Worm (Caenorhabditis elegans) whole organism, L4 larva: ENCODE data around the gene srx-21.
A peak's percentile ranks its signal among the peaks of the same experiment; 100 is the strongest.

ENCODE experiments used
- F10B5.3 ChIP-seq: sonication (generic microtip); optimal IDR thresholded peaks from 2 replicates; lab custom pipeline; 2016; ENCODE audit warnings: mild to moderate bottlenecking, missing genetic modification characterization, missing compliant biosample characterization
- F37D6.2 ChIP-seq: sonication (generic microtip); optimal IDR thresholded peaks from 2 replicates; lab custom pipeline; 2016; ENCODE audit warnings: mild to moderate bottlenecking, missing genetic modification characterization, missing compliant biosample characterization
- R02D3.7 ChIP-seq: fragments of 150-350 bp; sonication (generic microtip); optimal IDR thresholded peaks from 3 replicates; lab custom pipeline; 2014; ENCODE audit warnings: missing biosample characterization, missing genetic modification characterization
- T20F7.1 ChIP-seq: fragments of 200-800 bp; sonication (Bioruptor generic); optimal IDR thresholded peaks from 2 replicates; lab custom pipeline; 2018; ENCODE audit warnings: mild to moderate bottlenecking, missing genetic modification characterization, missing compliant biosample characterization
- T26A8.4 ChIP-seq: fragments of 200-800 bp; sonication (Bioruptor generic); IDR thresholded peaks from 2 replicates; pipeline ENCODE4 v1.3.6; 2022; ENCODE audit warnings: missing genetic modification characterization, missing compliant biosample characterization
- Y48G9A.11 ChIP-seq: fragments of 200-800 bp; sonication (Bioruptor generic); IDR thresholded peaks from 2 replicates; pipeline ENCODE4 v1.3.6; 2022; ENCODE audit warnings: missing genetic modification reagents, missing genetic modification characterization, missing compliant biosample characterization
- Y75B8A.6 ChIP-seq: fragments of 200-800 bp; sonication (Bioruptor generic); IDR thresholded peaks from 2 replicates; pipeline ENCODE4 v1.3.6; 2022; ENCODE audit warnings: missing genetic modification reagents, missing genetic modification characterization, missing compliant biosample characterization
- aly-2 ChIP-seq: sonication (generic microtip); optimal IDR thresholded peaks from 2 replicates; lab custom pipeline; 2018; ENCODE audit warnings: missing biosample characterization, missing genetic modification characterization
- attf-4 ChIP-seq: sonication (generic microtip); optimal IDR thresholded peaks from 3 replicates; lab custom pipeline; 2017; ENCODE audit warnings: missing biosample characterization, missing genetic modification characterization
- ceh-62 ChIP-seq: sonication (generic microtip); optimal IDR thresholded peaks from 2 replicates; lab custom pipeline; 2017; ENCODE audit warnings: missing biosample characterization, missing genetic modification characterization
- ceh-82 ChIP-seq: sonication (generic microtip); optimal IDR thresholded peaks from 2 replicates; lab custom pipeline; 2017; ENCODE audit warnings: missing biosample characterization, missing genetic modification characterization
- ces-1 ChIP-seq: fragments of 150-350 bp; sonication (generic microtip); optimal IDR thresholded peaks from 4 replicates; lab custom pipeline; 2014; ENCODE audit warnings: missing biosample characterization, missing genetic modification reagents, missing genetic modification characterization
- dmd-8 ChIP-seq: fragments of 200-800 bp; sonication (Bioruptor generic); IDR thresholded peaks from 2 replicates; pipeline ENCODE4 v1.3.6; 2022; ENCODE audit warnings: missing genetic modification characterization, missing compliant biosample characterization
- duxl-1 ChIP-seq: sonication (generic microtip); optimal IDR thresholded peaks from 2 replicates; lab custom pipeline; 2016; ENCODE audit warnings: mild to moderate bottlenecking, missing genetic modification characterization, moderate library complexity, missing compliant biosample characterization; ENCODE audit not compliant: poor library complexity
- egl-27 ChIP-seq: sonication (generic microtip); optimal IDR thresholded peaks from 3 replicates; lab custom pipeline; 2017; ENCODE audit warnings: missing biosample characterization, missing genetic modification reagents, missing genetic modification characterization
- hif-1 ChIP-seq, 2 experiments: sonication (generic microtip); optimal IDR thresholded peaks; 2 replicates each; lab custom pipeline; 2016 to 2017; ENCODE audit warnings: missing compliant biosample characterization in 2 of 2, missing genetic modification characterization in 2 of 2, missing genetic modification reagents in 2 of 2, missing genotype in 2 of 2, mild to moderate bottlenecking in 1 of 2
- hlh-11 ChIP-seq: fragments of 200-800 bp; sonication (Bioruptor generic); optimal IDR thresholded peaks from 2 replicates; lab custom pipeline; 2018; ENCODE audit warnings: mild to moderate bottlenecking, missing genetic modification characterization, missing compliant biosample characterization
- lim-7 ChIP-seq: fragments of 200-800 bp; sonication (Bioruptor generic); IDR thresholded peaks from 2 replicates; pipeline ENCODE4 v1.3.6; 2022; ENCODE audit warnings: missing genetic modification characterization, missing compliant biosample characterization
- lin-38 ChIP-seq: fragments of 200-800 bp; sonication (Bioruptor generic); IDR thresholded peaks from 2 replicates; pipeline ENCODE4 v1.3.6; 2022; ENCODE audit warnings: missing genetic modification reagents, missing genetic modification characterization, missing compliant biosample characterization
- lir-3 ChIP-seq: sonication (generic microtip); optimal IDR thresholded peaks from 2 replicates; lab custom pipeline; 2016; ENCODE audit warnings: mild to moderate bottlenecking, missing genetic modification characterization, missing compliant biosample characterization
- mdl-1 ChIP-seq, 2 experiments: fragments of 150-350 bp in 1 of 2; sonication (generic microtip) in 1 of 2; optimal IDR thresholded peaks; 2 replicates each; lab custom pipeline; 2014 to 2017; ENCODE audit warnings: missing biosample characterization in 2 of 2, missing genetic modification characterization in 2 of 2
- mes-2 ChIP-seq: sonication (generic microtip); optimal IDR thresholded peaks from 2 replicates; lab custom pipeline; 2016; ENCODE audit warnings: missing genotype, mild to moderate bottlenecking, missing genetic modification characterization, missing compliant biosample characterization; ENCODE audit not compliant: poor library complexity, severe bottlenecking
- nhr-237 ChIP-seq: sonication (generic microtip); optimal IDR thresholded peaks from 2 replicates; lab custom pipeline; 2017; ENCODE audit warnings: missing biosample characterization, missing genetic modification characterization
- nhr-25 ChIP-seq: sonication (generic microtip); optimal IDR thresholded peaks from 2 replicates; lab custom pipeline; 2017; ENCODE audit warnings: missing genetic modification characterization, mild to moderate bottlenecking, missing compliant biosample characterization, antibody characterized with exemption, moderate library complexity, borderline replicate concordance; ENCODE audit not compliant: insufficient read depth
- nhr-41 ChIP-seq: fragments of 200-800 bp; sonication (Bioruptor generic); IDR thresholded peaks from 2 replicates; pipeline ENCODE4 v1.3.6; 2022; ENCODE audit warnings: missing genetic modification reagents, missing genetic modification characterization, missing compliant biosample characterization
- nhr-48 ChIP-seq: sonication (generic microtip); optimal IDR thresholded peaks from 2 replicates; lab custom pipeline; 2016; ENCODE audit warnings: mild to moderate bottlenecking, missing genetic modification characterization, missing compliant biosample characterization
- rbr-2 ChIP-seq: sonication (generic microtip); optimal IDR thresholded peaks from 2 replicates; lab custom pipeline; 2016; ENCODE audit warnings: missing genotype, missing genetic modification characterization, missing compliant biosample characterization
- set-16 ChIP-seq: fragments of 200-800 bp; sonication (Bioruptor generic); IDR thresholded peaks from 2 replicates; pipeline ENCODE4 v1.3.6; 2022; ENCODE audit warnings: missing genetic modification reagents, missing genetic modification characterization, missing compliant biosample characterization
- skn-1 ChIP-seq: fragments of 150-350 bp; optimal IDR thresholded peaks from 2 replicates; lab custom pipeline; 2014; ENCODE audit warnings: missing biosample characterization, missing genetic modification characterization
- spr-1 ChIP-seq: sonication (generic microtip); optimal IDR thresholded peaks from 2 replicates; lab custom pipeline; 2016; ENCODE audit warnings: mild to moderate bottlenecking, missing genetic modification characterization, missing compliant biosample characterization
- tra-1 ChIP-seq: fragments of 200-800 bp; sonication (Bioruptor generic); IDR thresholded peaks from 2 replicates; pipeline ENCODE4 v1.3.6; 2022; ENCODE audit warnings: missing genetic modification reagents, missing genetic modification characterization, missing compliant biosample characterization
- unc-39 ChIP-seq: sonication (generic microtip); optimal IDR thresholded peaks from 2 replicates; lab custom pipeline; 2017; ENCODE audit warnings: missing biosample characterization, missing genetic modification characterization
- zfp-2 ChIP-seq: sonication (generic microtip); optimal IDR thresholded peaks from 2 replicates; lab custom pipeline; 2016; ENCODE audit warnings: mild to moderate bottlenecking, missing genetic modification characterization, missing compliant biosample characterization
- zfp-3 ChIP-seq: fragments of 200-800 bp; sonication (Bioruptor generic); conservative IDR thresholded peaks from 2 replicates; pipeline ENCODE4 v1.3.6; 2022; ENCODE audit warnings: missing genetic modification reagents, missing genetic modification characterization, missing compliant biosample characterization
- ztf-7 ChIP-seq: fragments of 150-350 bp; optimal IDR thresholded peaks from 2 replicates; lab custom pipeline; 2014; ENCODE audit warnings: missing biosample characterization, missing genetic modification characterization

Gene srx-21

DNA sequence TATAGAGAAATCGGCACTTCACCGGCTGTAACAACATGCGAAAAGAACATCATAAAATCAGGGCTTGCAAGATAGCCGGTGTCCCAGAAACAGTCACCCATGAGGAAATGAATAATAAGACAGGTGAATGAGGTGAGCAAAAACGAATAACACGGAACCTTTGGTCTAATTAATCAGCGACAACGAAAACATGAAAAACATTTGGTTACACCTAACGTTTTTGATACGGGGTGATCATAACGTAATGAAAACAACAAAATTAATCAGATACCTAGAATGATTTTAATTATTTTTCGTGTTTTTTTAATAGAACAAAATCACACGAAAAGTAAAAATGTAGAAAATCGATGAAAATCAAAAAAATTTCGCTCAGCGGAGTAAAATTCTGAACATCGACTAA lies 21.0 kb upstream of the srx-21 start, which contains the start of gene srh-245:
srh-245 (minus strand) TSS at position 101 of the 400 bp plus-strand sequence.
- TF ChIP-seq set-16 (GFP tag; lab: Robert Waterston, UW) = no peak
- TF ChIP-seq hif-1 (tag; optimal IDR thresholded peaks at IDR 0.05; lab: Kevin White, UChicago) = no peak
- no peak for TF ChIP-seq F37D6.2 (tag; lab: Kevin White, UChicago)
- no peak for TF ChIP-seq ceh-82 (tag; lab: Kevin White, UChicago)
- no peak for TF ChIP-seq skn-1 (tag; lab: Kevin White, UChicago)
- TF ChIP-seq hlh-11 (tag; lab: Kevin White, UChicago) = no peak
- no peak for TF ChIP-seq T20F7.1 (GFP tag; lab: Kevin White, UChicago)

DNA sequence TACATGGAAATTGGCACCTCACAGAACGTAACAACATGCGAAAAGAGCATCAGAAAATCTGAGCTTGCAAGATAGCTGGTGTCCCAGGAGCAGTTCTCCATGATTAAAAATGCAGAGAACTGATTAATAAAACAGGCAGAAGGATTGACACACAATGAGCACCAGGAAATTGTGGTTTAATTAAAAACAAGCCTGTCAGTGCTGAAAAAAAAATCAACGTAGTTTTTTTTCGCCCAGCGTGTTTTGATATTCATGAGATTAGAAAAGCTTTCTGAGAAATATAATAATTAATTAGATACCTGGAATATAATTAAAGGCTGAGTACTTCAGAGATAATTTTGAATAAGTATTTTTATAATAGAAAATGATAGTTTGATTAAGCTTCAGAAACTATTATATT lies 19.2 kb upstream of the srx-21 start, which contains the start of gene srh-246:
srh-246 (minus strand) TSS at position 101 of the 400 bp plus-strand sequence.
- TF ChIP-seq F10B5.3 (no peak), tra-1 (GFP tag; lab: Robert Waterston, UW) (no peak), lir-3 (no peak), mdl-1 (tag; optimal IDR thresholded peaks at IDR 0.05; lab: Kevin White, UChicago) (no peak), aly-2 (tag; lab: Kevin White, UChicago) (no peak), F37D6.2 (tag; lab: Kevin White, UChicago) (no peak), ztf-7 (tag; lab: Kevin White, UChicago) (no peak), nhr-48 (no peak), dmd-8 (GFP tag; lab: Robert Waterston, UW) (no peak), R02D3.7 (tag; lab: Kevin White, UChicago) (no peak), Y75B8A.6 (GFP tag; lab: Robert Waterston, UW) (no peak), ces-1 (GFP tag; lab: Kevin White, UChicago) (no peak), spr-1 (tag; lab: Kevin White, UChicago) (no peak), nhr-25 (no peak), zfp-3 (GFP tag; lab: Robert Waterston, UW) (no peak), egl-27 (tag; lab: Kevin White, UChicago) (no peak), mes-2 (tag; lab: Kevin White, UChicago) (no peak), lim-7 (GFP tag; lab: Robert Waterston, UW) (no peak)
- TF ChIP-seq, all 104 proteins: peak for 0

DNA sequence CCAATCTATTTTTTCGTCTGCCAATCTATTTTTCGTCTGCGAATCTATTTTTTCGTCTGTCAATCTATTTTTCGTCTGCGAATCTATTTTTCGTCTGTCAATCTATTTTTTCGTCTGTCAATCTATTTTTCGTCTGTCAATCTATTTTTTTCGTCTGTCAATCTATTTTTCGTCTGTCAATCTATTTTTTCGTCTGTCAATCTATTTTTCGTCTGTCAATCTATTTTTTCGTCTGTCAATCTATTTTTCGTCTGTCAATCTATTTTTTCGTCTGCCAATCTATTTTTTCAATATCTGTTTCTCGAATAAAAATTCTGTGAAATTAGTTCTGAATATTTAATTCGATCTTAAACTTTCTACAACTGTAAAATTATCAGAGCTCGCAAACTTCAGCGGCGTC lies 18.7 kb upstream of the srx-21 start:
- peak; percentile 59; the same call in 1 of the 2 replicates for TF ChIP-seq lim-7 (GFP tag; lab: Robert Waterston, UW)

DNA sequence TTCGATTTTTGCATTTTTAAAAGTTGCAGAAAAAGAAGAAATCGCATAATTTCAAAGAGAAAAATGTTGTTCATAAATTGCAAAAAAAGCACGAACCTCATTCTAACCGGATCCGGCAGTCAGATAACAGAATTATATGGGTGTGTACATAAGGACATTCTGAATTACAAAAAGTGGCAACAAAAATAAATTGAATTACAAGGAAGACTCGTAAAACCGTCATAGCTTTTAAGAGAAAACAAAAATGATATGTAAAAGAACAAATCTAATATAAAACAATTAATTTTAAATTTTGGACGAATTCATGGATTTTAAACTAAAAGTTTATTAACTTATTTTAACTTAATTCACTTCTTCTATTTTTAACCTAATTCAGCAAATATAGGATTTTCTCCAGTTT lies 16.6 kb upstream of the srx-21 start, which contains the start of gene F31F4.17:
F31F4.17 (minus strand) TSS at position 101 of the 400 bp plus-strand sequence.
- no peak for TF ChIP-seq nhr-41 (GFP tag; lab: Robert Waterston, UW)
- no peak for TF ChIP-seq set-16 (GFP tag; lab: Robert Waterston, UW)
- TF ChIP-seq duxl-1 (tag; lab: Kevin White, UChicago) = no peak
- TF ChIP-seq R02D3.7 (tag; lab: Kevin White, UChicago) = no peak
- no peak for TF ChIP-seq Y48G9A.11 (GFP tag; lab: Robert Waterston, UW)
- no peak for TF ChIP-seq egl-27 (tag; lab: Kevin White, UChicago)
- no peak for TF ChIP-seq attf-4
- no peak for TF ChIP-seq ces-1 (GFP tag; lab: Kevin White, UChicago)
- TF ChIP-seq nhr-25 = no peak
- TF ChIP-seq lin-38 (GFP tag; lab: Robert Waterston, UW) = no peak
- TF ChIP-seq hif-1 (tag; optimal IDR thresholded peaks at IDR 0.05; lab: Kevin White, UChicago) = no peak
- TF ChIP-seq ceh-62 (tag; lab: Kevin White, UChicago) = no peak
- no peak for TF ChIP-seq nhr-237
- no peak for TF ChIP-seq F37D6.2 (tag; lab: Kevin White, UChicago)
- no peak for TF ChIP-seq rbr-2 (tag; lab: Kevin White, UChicago)
- TF ChIP-seq mdl-1 (tag; optimal IDR thresholded peaks at IDR 0.05; lab: Kevin White, UChicago) = no peak
- TF ChIP-seq zfp-2 (tag; lab: Kevin White, UChicago) = no peak
- no peak for TF ChIP-seq T26A8.4 (GFP tag; lab: Robert Waterston, UW)
- TF ChIP-seq unc-39 = no peak
